Fruit fly (Drosophila melanogaster): ENCODE measurements around the gene spoon.

The spoon gene

dm6 chrX:5420568-5421019 is at the start of gene spoon (continued):
- TF ChIP-seq toy (GFP tag; IDR thresholded peaks at IDR 0.05) (no peak), CG10209 (GFP tag; optimal IDR thresholded peaks at IDR 0.05) (no peak), CG13296 (GFP tag; optimal IDR thresholded peaks at IDR 0.05) (no peak), wdn (GFP tag; IDR thresholded peaks at IDR 0.05) (no peak), grau (tag; optimal IDR thresholded peaks at IDR 0.05) (no peak), CG10431 (GFP tag; optimal IDR thresholded peaks at IDR 0.05) (no peak), Lim3 (GFP tag; IDR thresholded peaks at IDR 0.05) (no peak), CG17328 (GFP tag; IDR thresholded peaks at IDR 0.05) (0 out of 2 replicates have a peak, but pooled peaks have one; percentile 13), gcm (GFP tag; optimal IDR thresholded peaks at IDR 0.05) (no peak), nau (GFP tag; optimal IDR thresholded peaks at IDR 0.05) (no peak), ems (GFP tag; optimal IDR thresholded peaks at IDR 0.05) (no peak), CG1792 (GFP tag; optimal IDR thresholded peaks at IDR 0.05) (peak; percentile 49), Nf-YB (GFP tag; optimal IDR thresholded peaks at IDR 0.05) (no peak), dm (GFP tag; optimal IDR thresholded peaks at IDR 0.05) (peak; percentile 92), Sin3A (optimal IDR thresholded peaks at IDR 0.05) (peak; percentile 94), CG9797 (GFP tag; optimal IDR thresholded peaks at IDR 0.05) (peak; percentile 31), Tbp (GFP tag; optimal IDR thresholded peaks at IDR 0.05) (no peak), B-H2 (GFP tag; optimal IDR thresholded peaks at IDR 0.05) (no peak), chn (GFP tag; optimal IDR thresholded peaks at IDR 0.05) (peak; percentile 28), CG6854 (GFP tag; optimal IDR thresholded peaks at IDR 0.05) (no peak), CG12391 (tag; optimal IDR thresholded peaks at IDR 0.05) (no peak), danr (GFP tag; IDR thresholded peaks at IDR 0.05) (no peak), tup (GFP tag; optimal IDR thresholded peaks at IDR 0.05) (no peak), CG1024 (GFP tag; IDR thresholded peaks at IDR 0.05) (no peak), tin (GFP tag; optimal IDR thresholded peaks at IDR 0.05) (no peak), dysf (GFP tag; IDR thresholded peaks at IDR 0.05) (peak; percentile 41; the same call in 1 of the 3 replicates), fd3F (GFP tag; optimal IDR thresholded peaks at IDR 0.05) (no peak), ato (GFP tag; IDR thresholded peaks at IDR 0.05; ENCODE audit: partially characterized antibody) (peak; percentile 93), gce (GFP tag; IDR thresholded peaks at IDR 0.05) (no peak), z (GFP tag; IDR thresholded peaks at IDR 0.05) (no peak), croc (GFP tag; conservative IDR thresholded peaks at IDR 0.05) (no peak), row (GFP tag; IDR thresholded peaks at IDR 0.05) (peak; percentile 84), CG32532 (GFP tag; IDR thresholded peaks at IDR 0.05) (peak; percentile 54), trem (tag; optimal IDR thresholded peaks at IDR 0.05) (peak; percentile 91), Med (GFP tag) (peak; percentile 87), jumu (GFP tag; optimal IDR thresholded peaks at IDR 0.05) (peak; percentile 39), CG2116 (GFP tag; optimal IDR thresholded peaks at IDR 0.05) (peak; percentile 90), CG17361 (GFP tag; IDR thresholded peaks at IDR 0.05) (no peak), CG15696 (tag; optimal IDR thresholded peaks at IDR 0.05) (no peak), fu2 (GFP tag; optimal IDR thresholded peaks at IDR 0.05) (peak; percentile 42), CG14965 (GFP tag; optimal IDR thresholded peaks at IDR 0.05; ENCODE audit: borderline replicate concordance) (no peak), ac (GFP tag; optimal IDR thresholded peaks at IDR 0.05) (no peak), al (GFP tag; IDR thresholded peaks at IDR 0.05) (no peak), CG13123 (GFP tag; optimal IDR thresholded peaks at IDR 0.05) (no peak), CG16813 (GFP tag; IDR thresholded peaks at IDR 0.05; ENCODE audit: partially characterized antibody) (peak; percentile 97), CG10267 (tag; optimal IDR thresholded peaks at IDR 0.05) (peak; percentile 48), CG11398 (GFP tag; optimal IDR thresholded peaks at IDR 0.05) (no peak), CG8388 (GFP tag; optimal IDR thresholded peaks at IDR 0.05) (no peak), crp (GFP tag; optimal IDR thresholded peaks at IDR 0.05) (no peak), CG6689 (GFP tag; IDR thresholded peaks at IDR 0.05) (no peak), dmrt99B (tag; optimal IDR thresholded peaks at IDR 0.05) (no peak), gsb-n (tag; optimal IDR thresholded peaks at IDR 0.05) (no peak)
